Worm (Caenorhabditis elegans) whole organism, mixed stage, embryonic: ENCODE results near the gene sdz-20.
A peak's percentile ranks its signal among the peaks of the same experiment; 100 is the strongest.

Source experiments
- blmp-1 ChIP-seq: fragments of 150-350 bp; optimal IDR thresholded peaks from 2 replicates; lab custom pipeline; 2014; ENCODE audit warnings: missing biosample characterization, missing genetic modification characterization
- ces-1 ChIP-seq: fragments of 150-350 bp; optimal IDR thresholded peaks from 2 replicates; lab custom pipeline; 2014; ENCODE audit warnings: missing biosample characterization, missing genetic modification reagents, missing genetic modification characterization
- elt-1 ChIP-seq: sonication (generic microtip); optimal IDR thresholded peaks from 2 replicates; lab custom pipeline; 2017; ENCODE audit warnings: missing genetic modification characterization, mild to moderate bottlenecking, missing compliant biosample characterization, antibody characterized with exemption, moderate library complexity, borderline replicate concordance; ENCODE audit not compliant: insufficient read depth
- lin-13 ChIP-seq: fragments of 150-350 bp; optimal IDR thresholded peaks from 2 replicates; lab custom pipeline; 2014; ENCODE audit warnings: missing biosample characterization, missing genetic modification characterization
- nhr-12 ChIP-seq: fragments of 150-350 bp; optimal IDR thresholded peaks from 2 replicates; lab custom pipeline; 2014; ENCODE audit warnings: missing biosample characterization, missing genetic modification characterization
- nhr-237 ChIP-seq: fragments of 150-350 bp; optimal IDR thresholded peaks from 2 replicates; lab custom pipeline; 2014; ENCODE audit warnings: missing biosample characterization, missing genetic modification characterization
- pha-4 ChIP-seq: fragments of 150-350 bp; optimal IDR thresholded peaks from 2 replicates; lab custom pipeline; 2018; ENCODE audit warnings: missing biosample characterization, missing genetic modification reagents, missing genetic modification characterization
- sem-2 ChIP-seq: fragments of 200-800 bp; sonication (Bioruptor generic); optimal IDR thresholded peaks from 2 replicates; lab custom pipeline; 2018; ENCODE audit warnings: mild to moderate bottlenecking, missing genetic modification characterization, missing compliant biosample characterization
- snpc-4 ChIP-seq: fragments of 150-350 bp; optimal IDR thresholded peaks from 2 replicates; lab custom pipeline; 2014; ENCODE audit warnings: missing biosample characterization, missing genetic modification characterization
- sptf-1 ChIP-seq: sonication (generic microtip); optimal IDR thresholded peaks from 2 replicates; lab custom pipeline; 2017; ENCODE audit warnings: mild to moderate bottlenecking, missing genetic modification characterization, moderate library complexity, missing compliant biosample characterization
- unc-39 ChIP-seq: fragments of 150-350 bp; optimal IDR thresholded peaks from 2 replicates; lab custom pipeline; 2014; ENCODE audit warnings: missing biosample characterization, missing genetic modification characterization
- ztf-11 ChIP-seq: fragments of 150-350 bp; optimal IDR thresholded peaks from 2 replicates; lab custom pipeline; 2014; ENCODE audit warnings: missing biosample characterization, missing genetic modification characterization

DNA sequence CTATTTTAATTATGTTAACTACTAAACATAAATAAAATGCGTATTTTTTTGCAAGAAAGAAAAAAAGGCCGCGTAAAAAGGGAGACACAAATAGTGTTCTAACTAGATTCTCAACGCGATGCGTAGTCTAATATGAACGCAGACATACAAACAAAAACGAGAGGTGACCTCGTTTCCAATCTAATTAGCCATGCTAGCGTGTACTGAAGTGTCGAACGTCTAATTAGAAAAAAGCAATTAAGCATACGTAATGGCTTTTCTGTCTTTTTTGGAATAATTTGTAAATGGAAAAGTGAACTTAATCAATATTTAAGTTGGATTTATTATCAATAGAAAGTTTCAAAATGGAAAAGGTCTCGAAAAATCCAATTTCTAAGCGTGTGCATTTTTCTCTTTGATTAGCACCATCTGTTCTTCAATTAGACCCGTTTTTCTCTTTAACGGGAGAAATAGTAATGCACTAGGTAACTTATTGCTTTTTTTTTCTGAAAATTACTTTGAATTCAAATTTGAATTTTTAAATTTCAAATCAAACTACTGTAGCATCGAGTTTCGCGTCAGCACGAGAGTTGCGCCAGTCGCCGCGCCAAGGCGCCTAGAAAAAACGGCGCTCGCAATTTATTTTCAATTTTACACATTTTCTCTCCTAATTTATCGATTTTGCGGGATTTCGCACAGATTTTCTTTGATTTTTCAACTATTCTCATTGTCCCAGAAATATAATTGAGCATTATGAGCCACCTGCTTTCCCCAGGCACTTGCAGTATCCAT is 6.8 kb downstream of the sdz-20 start:
- TF ChIP-seq snpc-4 (tag; lab: Kevin White, UChicago) (no peak), sem-2 (GFP tag; lab: Kevin White, UChicago) (no peak), blmp-1 (no peak), ztf-11 (tag; lab: Kevin White, UChicago) (no peak), nhr-237 (tag; lab: Kevin White, UChicago) (no peak), pha-4 (tag; lab: Kevin White, UChicago) (no peak), sptf-1 (no peak), elt-1 (tag; lab: Kevin White, UChicago) (no peak), unc-39 (no peak), ces-1 (GFP tag; lab: Kevin White, UChicago) (peak; percentile 98), lin-13 (no peak), nhr-12 (tag; lab: Kevin White, UChicago) (no peak)
